Worm (Caenorhabditis elegans) whole organism, late embryonic: ENCODE results near the gene Y75B7B.2.

Experiments used
- C38D4.7 ChIP-seq: fragments of 200-800 bp; sonication (Bioruptor generic); optimal IDR thresholded peaks from 2 replicates; lab custom pipeline; 2018; ENCODE audit warnings: mild to moderate bottlenecking, missing genetic modification characterization, moderate library complexity, missing compliant biosample characterization
- F13H6.1 ChIP-seq: sonication (generic microtip); optimal IDR thresholded peaks from 2 replicates; lab custom pipeline; 2016; ENCODE audit warnings: missing genetic modification characterization, missing compliant biosample characterization
- K09A11.1 ChIP-seq: sonication (generic microtip); optimal IDR thresholded peaks from 2 replicates; lab custom pipeline; 2017; ENCODE audit warnings: antibody characterized with exemption, mild to moderate bottlenecking, missing genetic modification characterization, missing compliant biosample characterization; ENCODE audit not compliant: insufficient read depth
- T23F11.4 ChIP-seq: fragments of 200-800 bp; sonication (Bioruptor generic); optimal IDR thresholded peaks from 2 replicates; lab custom pipeline; 2018; ENCODE audit warnings: mild to moderate bottlenecking, missing genetic modification characterization, missing compliant biosample characterization
- Y22D7AL.16 ChIP-seq: sonication (generic microtip); optimal IDR thresholded peaks from 2 replicates; lab custom pipeline; 2016; ENCODE audit warnings: missing genetic modification characterization, missing compliant biosample characterization
- ahr-1 ChIP-seq: sonication (generic microtip); optimal IDR thresholded peaks from 2 replicates; lab custom pipeline; 2016; ENCODE audit warnings: missing genetic modification characterization, missing compliant biosample characterization
- ama-1 ChIP-seq: fragments of 150-350 bp; optimal IDR thresholded peaks from 2 replicates; lab custom pipeline; 2014
- ceh-14 ChIP-seq: sonication (generic microtip); optimal IDR thresholded peaks from 2 replicates; lab custom pipeline; 2016; ENCODE audit warnings: missing genotype, missing genetic modification characterization, missing compliant biosample characterization
- ceh-18 ChIP-seq: sonication (generic microtip); optimal IDR thresholded peaks from 2 replicates; lab custom pipeline; 2016; ENCODE audit warnings: missing genetic modification characterization, missing compliant biosample characterization
- ceh-22 ChIP-seq: sonication (generic microtip); optimal IDR thresholded peaks from 2 replicates; lab custom pipeline; 2017; ENCODE audit warnings: missing biosample characterization, missing genetic modification characterization
- ceh-31 ChIP-seq: sonication (generic microtip); optimal IDR thresholded peaks from 2 replicates; lab custom pipeline; 2016; ENCODE audit warnings: missing genetic modification characterization, missing compliant biosample characterization
- ceh-34 ChIP-seq: sonication (generic microtip); optimal IDR thresholded peaks from 2 replicates; lab custom pipeline; 2016; ENCODE audit warnings: mild to moderate bottlenecking, missing genetic modification characterization, missing compliant biosample characterization
- ceh-45 ChIP-seq: fragments of 200-800 bp; sonication (Bioruptor generic); IDR thresholded peaks from 2 replicates; pipeline ENCODE4 v1.3.6; 2022; ENCODE audit warnings: missing genetic modification reagents, missing genetic modification characterization, missing compliant biosample characterization
- ceh-48 ChIP-seq: sonication (generic microtip); optimal IDR thresholded peaks from 2 replicates; lab custom pipeline; 2016; ENCODE audit warnings: missing genetic modification characterization, inconsistent platforms, missing compliant biosample characterization
- ceh-6 ChIP-seq: fragments of 200-800 bp; sonication (Bioruptor generic); optimal IDR thresholded peaks from 2 replicates; lab custom pipeline; 2018; ENCODE audit warnings: mild to moderate bottlenecking, missing genetic modification characterization, missing compliant biosample characterization
- ceh-9 ChIP-seq: sonication (generic microtip); optimal IDR thresholded peaks from 2 replicates; lab custom pipeline; 2016; ENCODE audit warnings: mild to moderate bottlenecking, missing genetic modification characterization, inconsistent platforms, missing compliant biosample characterization
- che-1 ChIP-seq: sonication (generic microtip); optimal IDR thresholded peaks from 2 replicates; lab custom pipeline; 2016; ENCODE audit warnings: mild to moderate bottlenecking, missing genetic modification characterization, missing compliant biosample characterization
- dve-1 ChIP-seq: sonication (generic microtip); optimal IDR thresholded peaks from 2 replicates; lab custom pipeline; 2017; ENCODE audit warnings: antibody characterized with exemption, mild to moderate bottlenecking, missing genetic modification characterization, missing compliant biosample characterization
- elt-2 ChIP-seq: sonication (generic microtip); optimal IDR thresholded peaks from 2 replicates; lab custom pipeline; 2016; ENCODE audit warnings: missing genetic modification reagents, missing genetic modification characterization, missing compliant biosample characterization
- elt-4 ChIP-seq: sonication (generic microtip); optimal IDR thresholded peaks from 2 replicates; lab custom pipeline; 2016; ENCODE audit warnings: missing genetic modification characterization, missing compliant biosample characterization
- eyg-1 ChIP-seq: sonication (generic microtip); optimal IDR thresholded peaks from 2 replicates; lab custom pipeline; 2016; ENCODE audit warnings: missing genotype, missing genetic modification characterization, missing compliant biosample characterization
- fkh-10 ChIP-seq: fragments of 150-350 bp; optimal IDR thresholded peaks from 2 replicates; lab custom pipeline; 2014; ENCODE audit warnings: missing biosample characterization, missing genetic modification reagents, missing genetic modification characterization
- fkh-6 ChIP-seq: sonication (generic microtip); optimal IDR thresholded peaks from 2 replicates; lab custom pipeline; 2016; ENCODE audit warnings: missing genetic modification characterization, missing compliant biosample characterization
- gmeb-2 ChIP-seq: sonication (generic microtip); optimal IDR thresholded peaks from 2 replicates; lab custom pipeline; 2016; ENCODE audit warnings: missing genetic modification characterization, inconsistent platforms, missing compliant biosample characterization
- hlh-13 ChIP-seq: fragments of 200-800 bp; sonication (Bioruptor generic); optimal IDR thresholded peaks from 2 replicates; lab custom pipeline; 2018; ENCODE audit warnings: mild to moderate bottlenecking, missing genetic modification characterization, missing compliant biosample characterization
- hlh-15 ChIP-seq: sonication (generic microtip); optimal IDR thresholded peaks from 2 replicates; lab custom pipeline; 2016; ENCODE audit warnings: missing genetic modification characterization, missing compliant biosample characterization
- hlh-30 ChIP-seq: sonication (generic microtip); optimal IDR thresholded peaks from 2 replicates; lab custom pipeline; 2017; ENCODE audit warnings: antibody characterized with exemption, missing genetic modification characterization, missing compliant biosample characterization; ENCODE audit not compliant: insufficient read depth
- hlh-8 ChIP-seq: sonication (generic microtip); optimal IDR thresholded peaks from 2 replicates; lab custom pipeline; 2016; ENCODE audit warnings: missing genotype, missing genetic modification characterization, missing compliant biosample characterization
- lim-6 ChIP-seq: sonication (generic microtip); optimal IDR thresholded peaks from 2 replicates; lab custom pipeline; 2016; ENCODE audit warnings: missing genetic modification characterization, missing compliant biosample characterization
- lin-11 ChIP-seq: fragments of 200-800 bp; sonication (Bioruptor generic); optimal IDR thresholded peaks from 2 replicates; lab custom pipeline; 2018; ENCODE audit warnings: mild to moderate bottlenecking, missing genetic modification characterization, missing compliant biosample characterization
- nfya-1 ChIP-seq: sonication (generic microtip); optimal IDR thresholded peaks from 2 replicates; lab custom pipeline; 2017; ENCODE audit warnings: missing genetic modification characterization, mild to moderate bottlenecking, missing compliant biosample characterization, antibody characterized with exemption, moderate library complexity
- nhr-232 ChIP-seq: sonication (generic microtip); optimal IDR thresholded peaks from 2 replicates; lab custom pipeline; 2016; ENCODE audit warnings: missing genetic modification characterization, missing compliant biosample characterization
- odd-2 ChIP-seq: sonication (generic microtip); optimal IDR thresholded peaks from 2 replicates; lab custom pipeline; 2017; ENCODE audit warnings: antibody characterized with exemption, mild to moderate bottlenecking, missing genetic modification characterization, missing compliant biosample characterization
- pag-3 ChIP-seq: sonication (generic microtip); optimal IDR thresholded peaks from 2 replicates; lab custom pipeline; 2016; ENCODE audit warnings: missing compliant biosample characterization, missing genetic modification characterization, borderline replicate concordance
- pha-2 ChIP-seq: sonication (generic microtip); optimal IDR thresholded peaks from 2 replicates; lab custom pipeline; 2017; ENCODE audit warnings: mild to moderate bottlenecking, missing genetic modification characterization, missing compliant biosample characterization
- pha-4 ChIP-seq: fragments of 150-350 bp; optimal IDR thresholded peaks from 2 replicates; lab custom pipeline; 2018; ENCODE audit warnings: missing biosample characterization, missing genetic modification reagents, missing genetic modification characterization
- pros-1 ChIP-seq: fragments of 150-350 bp; optimal IDR thresholded peaks from 2 replicates; lab custom pipeline; 2014; ENCODE audit warnings: missing biosample characterization, missing genetic modification reagents, missing genetic modification characterization
- ref-2 ChIP-seq: sonication (generic microtip); optimal IDR thresholded peaks from 2 replicates; lab custom pipeline; 2016; ENCODE audit warnings: missing genetic modification characterization, missing compliant biosample characterization
- rnt-1 ChIP-seq: sonication (generic microtip); optimal IDR thresholded peaks from 2 replicates; lab custom pipeline; 2016; ENCODE audit warnings: missing genetic modification characterization, missing compliant biosample characterization
- sox-2 ChIP-seq: fragments of 200-800 bp; sonication (Bioruptor generic); IDR thresholded peaks from 2 replicates; pipeline ENCODE4 v1.3.6; 2022; ENCODE audit warnings: missing genetic modification reagents, missing genetic modification characterization, missing compliant biosample characterization
- sox-4 ChIP-seq: sonication (generic microtip); optimal IDR thresholded peaks from 2 replicates; lab custom pipeline; 2017; ENCODE audit warnings: mild to moderate bottlenecking, missing genetic modification characterization, inconsistent platforms, missing compliant biosample characterization
- syd-9 ChIP-seq: sonication (generic microtip); optimal IDR thresholded peaks from 2 replicates; lab custom pipeline; 2016; ENCODE audit warnings: mild to moderate bottlenecking, missing genetic modification characterization, moderate library complexity, missing compliant biosample characterization
- tbx-2 ChIP-seq: sonication (generic microtip); optimal IDR thresholded peaks from 2 replicates; lab custom pipeline; 2016; ENCODE audit warnings: missing genetic modification characterization, missing compliant biosample characterization
- tbx-7 ChIP-seq: sonication (generic microtip); optimal IDR thresholded peaks from 2 replicates; lab custom pipeline; 2016; ENCODE audit warnings: missing genotype, missing genetic modification characterization, missing compliant biosample characterization
- unc-3 ChIP-seq, 2 experiments: fragments of 200-800 bp in 1 of 2; sonication (Bioruptor generic) in 1 of 2; sonication (generic microtip) in 1 of 2; conservative IDR thresholded peaks in 1 of 2; optimal IDR thresholded peaks in 1 of 2; 2 replicates each; pipeline versions ENCODE4 v1.3.6 to Lab custom; 2016 to 2022; ENCODE audit warnings: missing compliant biosample characterization in 2 of 2, missing genetic modification characterization in 2 of 2, missing genetic modification reagents in 1 of 2
- unc-42 ChIP-seq: sonication (generic microtip); optimal IDR thresholded peaks from 2 replicates; lab custom pipeline; 2016; ENCODE audit warnings: missing genotype, missing genetic modification characterization, missing compliant biosample characterization
- unc-55 ChIP-seq: sonication (generic microtip); optimal IDR thresholded peaks from 2 replicates; lab custom pipeline; 2017; ENCODE audit warnings: missing biosample characterization, missing genetic modification reagents, missing genetic modification characterization
- unc-86 ChIP-seq: sonication (generic microtip); optimal IDR thresholded peaks from 2 replicates; lab custom pipeline; 2016; ENCODE audit warnings: missing genetic modification characterization, missing compliant biosample characterization
- ztf-16 ChIP-seq: sonication (generic microtip); optimal IDR thresholded peaks from 2 replicates; lab custom pipeline; 2017; ENCODE audit warnings: missing genetic modification characterization, missing compliant biosample characterization

The Y75B7B.2 gene

ce11 chrV:1266540-1266939 is 9.3 kb downstream of the Y75B7B.2 start:
- TF ChIP-seq rnt-1 (tag; lab: Kevin White, UChicago) (no peak), tbx-7 (tag; lab: Kevin White, UChicago) (no peak), odd-2 (tag; lab: Kevin White, UChicago) (no peak), Y22D7AL.16 (no peak), sox-4 (tag; lab: Kevin White, UChicago) (no peak), lim-6 (tag; lab: Kevin White, UChicago) (no peak), syd-9 (no peak), dve-1 (tag; lab: Kevin White, UChicago) (no peak), unc-86 (tag; lab: Kevin White, UChicago) (no peak), ztf-16 (tag; lab: Kevin White, UChicago) (no peak), unc-55 (GFP tag; lab: Kevin White, UChicago) (no peak), ahr-1 (tag; lab: Kevin White, UChicago) (no peak), lin-11 (no peak), sox-2 (GFP tag; lab: Robert Waterston, UW) (no peak), ceh-6 (no peak), ceh-34 (tag; lab: Kevin White, UChicago) (no peak), gmeb-2 (no peak)

- no peak for TF ChIP-seq ama-1 (lab: Kevin White, UChicago)
- no peak for TF ChIP-seq ceh-14
- no peak for TF ChIP-seq syd-9
- TF ChIP-seq nhr-232 (tag; lab: Kevin White, UChicago) = no peak
- TF ChIP-seq tbx-2 (tag; lab: Kevin White, UChicago) = peak; percentile 7
- no peak for TF ChIP-seq fkh-10
- no peak for TF ChIP-seq ceh-22 (tag; lab: Kevin White, UChicago)
- TF ChIP-seq unc-3 (GFP tag; conservative IDR thresholded peaks at IDR 0.05; lab: Robert Waterston, UW) = no peak
- TF ChIP-seq unc-3 (tag; optimal IDR thresholded peaks at IDR 0.05; lab: Kevin White, UChicago) = no peak
- no peak for TF ChIP-seq elt-4 (tag; lab: Kevin White, UChicago)
- TF ChIP-seq che-1 (tag; lab: Kevin White, UChicago) = no peak
- no peak for TF ChIP-seq sox-2 (GFP tag; lab: Robert Waterston, UW)
- TF ChIP-seq T23F11.4 (GFP tag; lab: Kevin White, UChicago) = no peak
- TF ChIP-seq lin-11 = no peak
- TF ChIP-seq ref-2 (tag; lab: Kevin White, UChicago) = no peak
- TF ChIP-seq ceh-6 = no peak
- TF ChIP-seq ceh-18 (tag; lab: Kevin White, UChicago) = no peak
- TF ChIP-seq C38D4.7 = no peak
- no peak for TF ChIP-seq fkh-6 (tag; lab: Kevin White, UChicago)
- TF ChIP-seq eyg-1 (tag; lab: Kevin White, UChicago) = no peak
- no peak for TF ChIP-seq hlh-15
- no peak for TF ChIP-seq rnt-1 (tag; lab: Kevin White, UChicago)
- TF ChIP-seq hlh-8 = no peak
- no peak for TF ChIP-seq ceh-45 (GFP tag; lab: Robert Waterston, UW)
- no peak for TF ChIP-seq F13H6.1 (tag; lab: Kevin White, UChicago)
- TF ChIP-seq pros-1 = no peak
- TF ChIP-seq unc-42 (tag; lab: Kevin White, UChicago) = peak; percentile 29
- no peak for TF ChIP-seq K09A11.1 (tag; lab: Kevin White, UChicago)
- TF ChIP-seq hlh-30 (tag; lab: Kevin White, UChicago) = peak; percentile 90
- no peak for TF ChIP-seq sox-4 (tag; lab: Kevin White, UChicago)
- TF ChIP-seq ceh-31 (tag; lab: Kevin White, UChicago) = no peak
- TF ChIP-seq ceh-9 (tag; lab: Kevin White, UChicago) = no peak
- TF ChIP-seq ceh-48 = peak; percentile 10
- TF ChIP-seq elt-2 (tag; lab: Kevin White, UChicago) = no peak
- TF ChIP-seq hlh-13 (GFP tag; lab: Kevin White, UChicago) = no peak
- TF ChIP-seq pag-3 = no peak
- no peak for TF ChIP-seq pha-4
- TF ChIP-seq nfya-1 = peak; percentile 44
- TF ChIP-seq pha-2 (tag; lab: Kevin White, UChicago) = no peak
These were observed 11.6 kb downstream of the Y75B7B.2 start, which contains the start of the genes rab-1 and C39F7.5 for ce11 chrV:1263939-1264823. TSS of gene rab-1 (minus strand) at chrV:1263989. TSS of gene C39F7.5 (plus strand) at chrV:1264773.
